Worm (Caenorhabditis elegans) whole organism, young adult: ENCODE measurements around the gene pqn-68.

Experiments used
- B0019.2 ChIP-seq: fragments of 200-800 bp; sonication (Bioruptor generic); conservative IDR thresholded peaks from 2 replicates; pipeline ENCODE4 v1.3.6; 2022; ENCODE audit warnings: missing genetic modification reagents, missing genetic modification characterization, missing compliant biosample characterization
- B0035.1 ChIP-seq: sonication (generic microtip); optimal IDR thresholded peaks from 2 replicates; lab custom pipeline; 2016; ENCODE audit warnings: missing genetic modification characterization, mild to moderate bottlenecking, missing compliant biosample characterization, missing genotype, missing genetic modification reagents
- D2030.7 ChIP-seq: fragments of 200-800 bp; sonication (Bioruptor generic); IDR thresholded peaks from 2 replicates; pipeline ENCODE4 v1.3.6; 2022; ENCODE audit warnings: missing genetic modification reagents, missing genetic modification characterization, missing compliant biosample characterization
- F22D6.2 ChIP-seq: sonication (generic microtip); optimal IDR thresholded peaks from 2 replicates; lab custom pipeline; 2016; ENCODE audit warnings: mild to moderate bottlenecking, missing genetic modification characterization, missing compliant biosample characterization
- Y56A3A.18 ChIP-seq: fragments of 200-800 bp; sonication (Bioruptor generic); IDR thresholded peaks from 2 replicates; pipeline ENCODE4 v1.3.6; 2022; ENCODE audit warnings: missing genetic modification reagents, missing genetic modification characterization, missing compliant biosample characterization
- Y79H2A.3 ChIP-seq: fragments of 200-800 bp; sonication (Bioruptor generic); conservative IDR thresholded peaks from 2 replicates; pipeline ENCODE4 v1.3.6; 2022; ENCODE audit warnings: missing genetic modification reagents, missing genetic modification characterization, missing compliant biosample characterization
- akir-1 ChIP-seq: fragments of 200-800 bp; sonication (Bioruptor generic); optimal IDR thresholded peaks from 2 replicates; lab custom pipeline; 2018; ENCODE audit warnings: mild to moderate bottlenecking, missing genetic modification characterization, moderate library complexity, missing compliant biosample characterization
- athp-1 ChIP-seq: sonication (generic microtip); optimal IDR thresholded peaks from 2 replicates; lab custom pipeline; 2017; ENCODE audit warnings: mild to moderate bottlenecking, missing genetic modification characterization, missing compliant biosample characterization
- attf-3 ChIP-seq: fragments of 200-800 bp; sonication (Bioruptor generic); conservative IDR thresholded peaks from 2 replicates; pipeline ENCODE4 v1.3.6; 2022; ENCODE audit warnings: missing genetic modification reagents, missing genetic modification characterization, missing compliant biosample characterization
- ceh-27 ChIP-seq: fragments of 200-800 bp; sonication (Bioruptor generic); optimal IDR thresholded peaks from 2 replicates; lab custom pipeline; 2018; ENCODE audit warnings: mild to moderate bottlenecking, missing genetic modification characterization, moderate library complexity, missing compliant biosample characterization
- chd-7 ChIP-seq: sonication (generic microtip); optimal IDR thresholded peaks from 2 replicates; lab custom pipeline; 2016; ENCODE audit warnings: mild to moderate bottlenecking, missing genetic modification characterization, moderate library complexity, missing compliant biosample characterization
- efl-1 ChIP-seq: fragments of 150-350 bp; optimal IDR thresholded peaks from 2 replicates; lab custom pipeline; 2014; ENCODE audit warnings: missing biosample characterization, missing genetic modification reagents, missing genetic modification characterization
- ekl-4 ChIP-seq: fragments of 200-800 bp; sonication (Bioruptor generic); IDR thresholded peaks from 2 replicates; pipeline ENCODE4 v1.3.6; 2022; ENCODE audit warnings: missing genetic modification reagents, missing genetic modification characterization, missing compliant biosample characterization
- gei-17 ChIP-seq: fragments of 200-800 bp; sonication (Bioruptor generic); optimal IDR thresholded peaks from 2 replicates; lab custom pipeline; 2018; ENCODE audit warnings: mild to moderate bottlenecking, missing genetic modification characterization, missing compliant biosample characterization
- hlh-12 ChIP-seq: sonication (generic microtip); optimal IDR thresholded peaks from 2 replicates; lab custom pipeline; 2016; ENCODE audit warnings: missing genetic modification characterization, missing compliant biosample characterization
- hmg-1.2 ChIP-seq: fragments of 200-800 bp; sonication (Bioruptor generic); IDR thresholded peaks from 2 replicates; pipeline ENCODE4 v1.3.6; 2022; ENCODE audit warnings: missing genetic modification reagents, missing genetic modification characterization, missing compliant biosample characterization
- hsf-1 ChIP-seq: fragments of 200-800 bp; sonication (Bioruptor generic); IDR thresholded peaks from 2 replicates; pipeline ENCODE4 v1.3.6; 2022; ENCODE audit warnings: missing genetic modification reagents, missing genetic modification characterization, missing compliant biosample characterization
- lag-1 ChIP-seq: fragments of 200-800 bp; sonication (Bioruptor generic); IDR thresholded peaks from 2 replicates; pipeline ENCODE4 v1.3.6; 2022; ENCODE audit warnings: missing genetic modification reagents, missing genetic modification characterization, missing compliant biosample characterization
- let-526 ChIP-seq: fragments of 200-800 bp; sonication (Bioruptor generic); IDR thresholded peaks from 2 replicates; pipeline ENCODE4 v1.3.6; 2022; ENCODE audit warnings: missing genetic modification reagents, missing genetic modification characterization, missing compliant biosample characterization
- let-607 ChIP-seq, 2 experiments: fragments of 200-800 bp in 1 of 2; sonication (Bioruptor generic) in 1 of 2; sonication (generic microtip) in 1 of 2; optimal IDR thresholded peaks; 2 replicates each; lab custom pipeline; 2016 to 2018; ENCODE audit warnings: mild to moderate bottlenecking in 2 of 2, missing compliant biosample characterization in 2 of 2, missing genetic modification characterization in 2 of 2, moderate library complexity in 2 of 2, missing genotype in 1 of 2
- lin-35 ChIP-seq, 3 experiments: fragments of 150-350 bp in 2 of 3; sonication (generic microtip) in 1 of 3; optimal IDR thresholded peaks; 2 replicates each; lab custom pipeline; 2014 to 2018; ENCODE audit warnings: missing biosample characterization in 3 of 3, missing genetic modification characterization in 3 of 3, missing genetic modification reagents in 3 of 3
- lsl-1 ChIP-seq: fragments of 200-800 bp; sonication (Bioruptor generic); optimal IDR thresholded peaks from 2 replicates; lab custom pipeline; 2018; ENCODE audit warnings: mild to moderate bottlenecking, missing genetic modification characterization, moderate library complexity, missing compliant biosample characterization
- madf-8 ChIP-seq: fragments of 200-800 bp; sonication (Bioruptor generic); conservative IDR thresholded peaks from 2 replicates; pipeline ENCODE4 v1.3.6; 2022; ENCODE audit warnings: missing genetic modification reagents, missing genetic modification characterization, missing compliant biosample characterization
- mcd-1 ChIP-seq: fragments of 200-800 bp; sonication (Bioruptor generic); IDR thresholded peaks from 2 replicates; pipeline ENCODE4 v1.3.6; 2022; ENCODE audit warnings: missing genetic modification reagents, missing genetic modification characterization, missing compliant biosample characterization
- nfya-1 ChIP-seq: sonication (generic microtip); optimal IDR thresholded peaks from 2 replicates; lab custom pipeline; 2017; ENCODE audit warnings: antibody characterized with exemption, missing compliant biosample characterization, missing genetic modification characterization, borderline replicate concordance; ENCODE audit not compliant: insufficient read depth
- nhr-27 ChIP-seq: fragments of 200-800 bp; sonication (Bioruptor generic); optimal IDR thresholded peaks from 2 replicates; lab custom pipeline; 2018; ENCODE audit warnings: mild to moderate bottlenecking, missing genetic modification characterization, moderate library complexity, missing compliant biosample characterization
- nhr-80 ChIP-seq: sonication (generic microtip); optimal IDR thresholded peaks from 2 replicates; lab custom pipeline; 2016; ENCODE audit warnings: missing genetic modification characterization, missing compliant biosample characterization
- sdz-38 ChIP-seq: sonication (generic microtip); optimal IDR thresholded peaks from 2 replicates; lab custom pipeline; 2016; ENCODE audit warnings: missing genotype, missing genetic modification characterization, missing compliant biosample characterization
- snpc-1.1 ChIP-seq: sonication (generic microtip); optimal IDR thresholded peaks from 2 replicates; lab custom pipeline; 2017; ENCODE audit warnings: missing genetic modification characterization, mild to moderate bottlenecking, missing compliant biosample characterization, antibody characterized with exemption, moderate library complexity, missing genotype, missing genetic modification reagents; ENCODE audit not compliant: insufficient read depth
- snpc-1.3 ChIP-seq: sonication (generic microtip); optimal IDR thresholded peaks from 2 replicates; lab custom pipeline; 2017; ENCODE audit warnings: missing genetic modification characterization, mild to moderate bottlenecking, missing compliant biosample characterization, antibody characterized with exemption, moderate library complexity, missing genotype, missing genetic modification reagents; ENCODE audit not compliant: insufficient read depth
- somi-1 ChIP-seq: fragments of 200-800 bp; sonication (Bioruptor generic); optimal IDR thresholded peaks from 2 replicates; lab custom pipeline; 2018; ENCODE audit warnings: mild to moderate bottlenecking, missing genetic modification characterization, missing compliant biosample characterization
- sptf-2 ChIP-seq: fragments of 200-800 bp; sonication (Bioruptor generic); optimal IDR thresholded peaks from 2 replicates; lab custom pipeline; 2018; ENCODE audit warnings: mild to moderate bottlenecking, missing genetic modification characterization, missing compliant biosample characterization
- tbp1 ChIP-seq: fragments of 200-800 bp; sonication (Bioruptor generic); optimal IDR thresholded peaks from 2 replicates; lab custom pipeline; 2018; ENCODE audit warnings: mild to moderate bottlenecking, missing genetic modification characterization, missing compliant biosample characterization
- tbx-9 ChIP-seq: sonication (generic microtip); optimal IDR thresholded peaks from 2 replicates; lab custom pipeline; 2016; ENCODE audit warnings: borderline replicate concordance, missing genetic modification characterization, inconsistent platforms, missing compliant biosample characterization
- tlf-1 ChIP-seq: fragments of 200-800 bp; sonication (Bioruptor generic); optimal IDR thresholded peaks from 2 replicates; lab custom pipeline; 2018; ENCODE audit warnings: mild to moderate bottlenecking, missing genetic modification characterization, missing compliant biosample characterization
- xnd-1 ChIP-seq: sonication (generic microtip); optimal IDR thresholded peaks from 2 replicates; lab custom pipeline; 2016; ENCODE audit warnings: missing genotype, missing genetic modification reagents, missing genetic modification characterization, missing compliant biosample characterization
- ztf-25 ChIP-seq: fragments of 200-800 bp; sonication (Bioruptor generic); IDR thresholded peaks from 2 replicates; pipeline ENCODE4 v1.3.6; 2022; ENCODE audit warnings: missing genetic modification reagents, missing genetic modification characterization, missing compliant biosample characterization
- ztf-3 ChIP-seq: fragments of 200-800 bp; sonication (Bioruptor generic); optimal IDR thresholded peaks from 2 replicates; lab custom pipeline; 2018; ENCODE audit warnings: mild to moderate bottlenecking, missing genetic modification characterization, missing compliant biosample characterization
- ztf-6 ChIP-seq: fragments of 200-800 bp; sonication (Bioruptor generic); IDR thresholded peaks from 2 replicates; pipeline ENCODE4 v1.3.6; 2022; ENCODE audit warnings: missing genetic modification reagents, missing genetic modification characterization, missing compliant biosample characterization

The pqn-68 gene

ce11 chrV:12905074-12905473, 47.4 kb upstream of the pqn-68 start, which contains the start of gene ttr-28:
TSS of gene ttr-28 (minus strand) at chrV:12905174.
- TF ChIP-seq lsl-1 (GFP tag; lab: Kevin White, UChicago), result no peak

DNA sequence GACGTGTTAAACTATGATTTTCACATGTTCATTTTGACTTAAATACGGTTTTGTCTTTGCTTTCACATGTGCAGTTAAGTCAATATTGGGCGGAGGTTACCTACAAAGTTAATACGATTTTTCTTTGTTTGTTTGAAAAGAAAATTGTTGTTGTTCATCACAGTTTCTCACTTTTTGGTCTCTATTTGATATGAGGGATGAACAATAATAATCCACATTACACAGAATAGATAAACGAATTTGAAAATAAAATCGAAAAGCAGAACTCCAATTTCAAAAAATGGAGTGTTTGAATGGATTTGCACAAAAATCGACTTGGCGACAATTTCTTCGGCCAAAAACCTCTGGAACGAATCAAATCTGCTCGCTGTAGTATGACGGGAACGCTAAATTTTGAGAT, 45.7 kb upstream of the pqn-68 start, which contains the start of gene ttr-29:
Gene ttr-29, minus strand, starts transcription at position 101 of the 400 bp plus-strand sequence.
- no peak for TF ChIP-seq madf-8 (GFP tag; lab: Robert Waterston, UW)
- no peak for TF ChIP-seq ekl-4 (GFP tag; lab: Robert Waterston, UW)
- no peak for TF ChIP-seq efl-1 (GFP tag; lab: Kevin White, UChicago)
- no peak for TF ChIP-seq ztf-6 (GFP tag; lab: Robert Waterston, UW)
- TF ChIP-seq ztf-3 (GFP tag; lab: Kevin White, UChicago), result no peak
- no peak for TF ChIP-seq gei-17 (GFP tag; lab: Kevin White, UChicago)
- TF ChIP-seq xnd-1 (tag; lab: Kevin White, UChicago), result no peak
- no peak for TF ChIP-seq hlh-12
- TF ChIP-seq athp-1, result no peak
- no peak for TF ChIP-seq attf-3 (GFP tag; lab: Robert Waterston, UW)
- no peak for TF ChIP-seq hsf-1 (GFP tag; lab: Robert Waterston, UW)
- TF ChIP-seq Y79H2A.3 (GFP tag; lab: Robert Waterston, UW), result no peak
- TF ChIP-seq ztf-25 (GFP tag; lab: Robert Waterston, UW), result no peak
- TF ChIP-seq D2030.7 (GFP tag; lab: Robert Waterston, UW), result no peak
- no peak for TF ChIP-seq Y56A3A.18 (GFP tag; lab: Robert Waterston, UW)
- no peak for TF ChIP-seq ceh-27 (GFP tag; lab: Kevin White, UChicago)
- TF ChIP-seq nfya-1, result no peak
- TF ChIP-seq tlf-1 (GFP tag; lab: Kevin White, UChicago), result no peak
- TF ChIP-seq lag-1 (GFP tag; lab: Robert Waterston, UW), result no peak

- TF ChIP-seq mcd-1 (GFP tag; lab: Robert Waterston, UW), result no peak
Observed at ce11 chrV:12907436-12907835, 45.0 kb upstream of the pqn-68 start.

ce11 chrV:12908614-12909013, 43.8 kb upstream of the pqn-68 start:
- no peak for TF ChIP-seq akir-1
- TF ChIP-seq madf-8 (GFP tag; lab: Robert Waterston, UW), result no peak
- TF ChIP-seq tbx-9 (tag; lab: Kevin White, UChicago), result no peak
- peak; percentile 56 for TF ChIP-seq nhr-80
- TF ChIP-seq xnd-1 (tag; lab: Kevin White, UChicago), result no peak
- peak in 1 of 2 experiments; percentile 37 for TF ChIP-seq let-607 (tag; optimal IDR thresholded peaks at IDR 0.05; lab: Kevin White, UChicago)
- TF ChIP-seq Y79H2A.3 (GFP tag; lab: Robert Waterston, UW), result no peak
- TF ChIP-seq let-526 (GFP tag; lab: Robert Waterston, UW), result no peak
- no peak for TF ChIP-seq tbp1 (GFP tag; lab: Kevin White, UChicago)
- no peak for TF ChIP-seq nfya-1
- no peak for TF ChIP-seq nhr-27 (tag; lab: Kevin White, UChicago)
- no peak for TF ChIP-seq snpc-1.3 (tag; lab: Kevin White, UChicago)
- TF ChIP-seq B0035.1 (tag; lab: Kevin White, UChicago), result no peak

DNA sequence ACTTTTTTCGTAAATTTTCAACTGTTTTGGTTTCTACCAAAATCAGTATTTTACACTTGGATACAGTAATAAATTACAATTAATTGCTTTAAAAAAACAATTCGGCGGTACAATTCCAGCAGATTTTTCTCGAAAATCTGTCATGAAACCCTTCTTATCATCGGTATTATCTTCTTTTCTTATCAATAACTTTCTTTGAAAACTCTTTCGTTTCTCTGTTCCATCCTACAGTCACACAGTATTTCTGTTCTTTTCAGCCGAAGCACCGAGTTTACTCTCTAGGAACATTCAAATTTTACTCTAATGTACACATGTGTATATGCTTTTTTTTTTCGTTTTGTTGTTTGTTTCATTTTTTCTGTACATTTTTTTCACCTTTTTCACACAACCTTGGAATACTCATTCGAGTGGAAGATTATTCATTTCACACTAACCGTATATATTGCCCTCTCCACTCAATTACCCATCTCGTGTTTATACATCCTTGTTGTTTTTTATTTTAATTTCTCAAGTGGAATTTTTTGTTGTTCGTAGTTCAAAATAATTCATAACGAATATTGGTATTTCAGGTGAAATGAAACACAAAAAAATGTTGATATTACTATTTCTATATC, 42.8 kb upstream of the pqn-68 start, which contains the start of gene nid-1:
Gene nid-1, plus strand, starts transcription at position 564 of the 614 bp plus-strand sequence.
- TF ChIP-seq lin-35 (GFP tag; optimal IDR thresholded peaks at IDR 0.05; lab: Kevin White, UChicago), result no peak
- no peak for TF ChIP-seq F22D6.2 (tag; lab: Kevin White, UChicago)
- no peak for TF ChIP-seq snpc-1.1 (tag; lab: Kevin White, UChicago)
- TF ChIP-seq hmg-1.2 (GFP tag; lab: Robert Waterston, UW), result peak; percentile 20; the same call in 1 of the 2 replicates
- TF ChIP-seq somi-1 (GFP tag; lab: Kevin White, UChicago), result no peak
- TF ChIP-seq nhr-80, result peak; percentile 56
- TF ChIP-seq tbp1 (GFP tag; lab: Kevin White, UChicago), result peak; percentile 14
- no peak for TF ChIP-seq chd-7 (tag; lab: Kevin White, UChicago)
- TF ChIP-seq let-607 (tag; optimal IDR thresholded peaks at IDR 0.05; lab: Kevin White, UChicago), result peak in 1 of 2 experiments; percentile 21
- TF ChIP-seq sptf-2, result no peak
- TF ChIP-seq sdz-38 (tag; lab: Kevin White, UChicago), result no peak
- no peak for TF ChIP-seq B0019.2 (GFP tag; lab: Robert Waterston, UW)
- no peak for TF ChIP-seq attf-3 (GFP tag; lab: Robert Waterston, UW)
